Fruit fly (Drosophila melanogaster): ENCODE data around the gene CG4619.

DNA sequence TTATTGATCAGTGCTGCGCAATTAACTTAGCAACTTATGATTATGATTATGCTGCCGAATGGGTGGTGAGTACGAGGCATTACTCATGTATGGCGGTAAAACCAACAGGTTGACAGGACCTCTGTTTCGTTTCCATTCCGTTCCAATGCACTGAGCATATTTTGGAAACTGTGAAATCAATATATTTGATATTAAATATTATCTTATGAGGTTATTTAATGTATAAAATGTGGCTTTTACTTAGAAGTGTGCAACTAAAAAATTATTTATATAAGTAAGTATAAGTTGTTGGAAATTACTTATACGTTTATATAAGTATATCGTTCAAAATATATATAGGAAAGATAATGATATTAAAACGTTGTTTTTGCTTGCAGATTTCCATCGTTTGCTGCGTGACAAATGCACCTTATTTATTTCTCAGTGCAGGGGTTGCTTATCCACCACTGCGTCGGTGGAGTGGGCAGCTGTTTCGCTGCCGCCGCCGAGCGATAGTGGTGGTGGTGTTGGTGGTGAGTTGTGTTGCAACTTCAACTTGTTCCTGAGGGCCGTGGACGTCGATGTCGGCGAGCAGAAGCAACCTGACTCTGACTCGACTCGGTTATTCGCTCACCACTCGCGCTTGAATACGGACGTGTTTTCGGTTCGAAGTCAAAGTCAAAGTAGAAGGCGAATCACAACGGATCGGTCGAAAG is 45.6 kb downstream of the CG4619 start, which contains the start of gene bib:
- TF ChIP-seq CTCF (optimal IDR thresholded peaks at IDR 0.05) (no peak), CG8478 (optimal IDR thresholded peaks at IDR 0.05) (no peak)
